Worm (Caenorhabditis elegans) whole organism, L4/young adult: ENCODE measurements around the gene cutl-3.

Experiments used
- W03F9.2 ChIP-seq: fragments of 150-350 bp; optimal IDR thresholded peaks from 2 replicates; lab custom pipeline; 2014; ENCODE audit warnings: missing biosample characterization, missing genetic modification characterization
- dao-5 ChIP-seq: sonication (generic microtip); optimal IDR thresholded peaks from 2 replicates; lab custom pipeline; 2016; ENCODE audit warnings: missing genotype, missing genetic modification characterization, moderate library complexity, missing compliant biosample characterization
- him-1 ChIP-seq: sonication (generic microtip); optimal IDR thresholded peaks from 2 replicates; lab custom pipeline; 2016; ENCODE audit warnings: missing genotype, missing genetic modification reagents, missing genetic modification characterization, missing compliant biosample characterization

cutl-3 gene

ce11 chrX:14999101-14999500 lies at the start of gene cutl-3:
TSS of gene cutl-3 (minus strand) at chrX:14999201.
- TF ChIP-seq W03F9.2 (tag; lab: Kevin White, UChicago) (no peak), dao-5 (tag; lab: Kevin White, UChicago) (no peak), him-1 (tag; lab: Kevin White, UChicago) (no peak)

ce11 chrX:15047541-15047940 lies 48.5 kb upstream of the cutl-3 start:
- TF ChIP-seq W03F9.2 (tag; lab: Kevin White, UChicago) = no peak
- no peak for TF ChIP-seq dao-5 (tag; lab: Kevin White, UChicago)
- TF ChIP-seq him-1 (tag; lab: Kevin White, UChicago) = no peak

- TF ChIP-seq W03F9.2 (tag; lab: Kevin White, UChicago) = no peak
Observed at ce11 chrX:15045401-15045800, 46.4 kb upstream of the cutl-3 start.

DNA sequence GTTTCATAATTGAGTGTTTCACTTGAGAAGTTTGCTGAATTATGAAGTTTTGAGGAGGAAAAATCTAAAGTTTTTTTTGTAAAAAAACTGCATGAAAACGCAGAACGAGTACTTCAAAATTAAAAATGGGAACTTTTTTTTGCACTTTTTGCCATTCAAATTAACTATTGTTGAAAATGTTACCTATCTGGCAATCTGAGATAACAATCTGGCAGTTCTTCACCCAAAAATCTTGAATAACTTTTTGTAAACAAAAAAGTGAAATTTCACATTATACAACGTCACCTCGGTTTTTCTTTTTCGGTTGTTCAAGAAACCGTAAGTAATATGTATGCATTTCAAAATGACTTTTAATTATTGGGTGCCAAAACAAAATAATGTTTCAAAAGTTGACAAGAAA lies 43.5 kb upstream of the cutl-3 start:
- TF ChIP-seq W03F9.2 (tag; lab: Kevin White, UChicago) (no peak), him-1 (tag; lab: Kevin White, UChicago) (no peak), dao-5 (tag; lab: Kevin White, UChicago) (no peak)

ce11 chrX:15041340-15041739 lies 42.3 kb upstream of the cutl-3 start:
- TF ChIP-seq dao-5 (tag; lab: Kevin White, UChicago) = no peak
- no peak for TF ChIP-seq W03F9.2 (tag; lab: Kevin White, UChicago)
- no peak for TF ChIP-seq him-1 (tag; lab: Kevin White, UChicago)

- TF ChIP-seq dao-5 (tag; lab: Kevin White, UChicago) (no peak), W03F9.2 (tag; lab: Kevin White, UChicago) (peak; percentile 63)
Observed at ce11 chrX:15040552-15041080, 41.6 kb upstream of the cutl-3 start, which contains the start of gene C18B12.4. TSS of gene C18B12.4 (minus strand) at chrX:15040602.

- TF ChIP-seq him-1 (tag; lab: Kevin White, UChicago) (no peak), W03F9.2 (tag; lab: Kevin White, UChicago) (no peak), dao-5 (tag; lab: Kevin White, UChicago) (no peak)
Observed at ce11 chrX:15039696-15040212, 40.8 kb upstream of the cutl-3 start.

ce11 chrX:15039029-15039695 lies 40.2 kb upstream of the cutl-3 start:
- TF ChIP-seq W03F9.2 (tag; lab: Kevin White, UChicago) (no peak), dao-5 (tag; lab: Kevin White, UChicago) (no peak), him-1 (tag; lab: Kevin White, UChicago) (no peak)

ce11 chrX:15036287-15036686 lies 37.3 kb upstream of the cutl-3 start:
- no peak for TF ChIP-seq dao-5 (tag; lab: Kevin White, UChicago)
- no peak for TF ChIP-seq him-1 (tag; lab: Kevin White, UChicago)
- TF ChIP-seq W03F9.2 (tag; lab: Kevin White, UChicago) = no peak

DNA sequence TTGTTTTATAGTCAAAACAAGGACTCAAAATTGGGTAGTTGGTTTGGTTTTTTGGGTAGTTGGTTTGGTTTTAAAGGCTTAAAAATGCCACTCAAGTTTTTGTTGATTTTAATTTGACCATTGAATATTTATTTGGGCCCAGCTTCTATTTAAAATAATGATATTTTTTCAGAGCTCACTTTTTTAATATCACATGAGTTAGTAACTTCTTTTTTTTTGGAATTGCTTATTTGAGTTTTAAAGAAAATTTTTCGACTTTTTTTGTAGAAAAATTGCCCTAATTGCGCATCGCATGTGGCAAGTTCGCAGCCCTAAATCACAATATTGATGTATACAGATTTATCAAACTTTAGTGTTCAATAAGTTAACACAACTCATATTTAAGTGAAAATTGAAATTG lies 36.7 kb upstream of the cutl-3 start:
- TF ChIP-seq him-1 (tag; lab: Kevin White, UChicago) (no peak), dao-5 (tag; lab: Kevin White, UChicago) (no peak), W03F9.2 (tag; lab: Kevin White, UChicago) (no peak)

DNA sequence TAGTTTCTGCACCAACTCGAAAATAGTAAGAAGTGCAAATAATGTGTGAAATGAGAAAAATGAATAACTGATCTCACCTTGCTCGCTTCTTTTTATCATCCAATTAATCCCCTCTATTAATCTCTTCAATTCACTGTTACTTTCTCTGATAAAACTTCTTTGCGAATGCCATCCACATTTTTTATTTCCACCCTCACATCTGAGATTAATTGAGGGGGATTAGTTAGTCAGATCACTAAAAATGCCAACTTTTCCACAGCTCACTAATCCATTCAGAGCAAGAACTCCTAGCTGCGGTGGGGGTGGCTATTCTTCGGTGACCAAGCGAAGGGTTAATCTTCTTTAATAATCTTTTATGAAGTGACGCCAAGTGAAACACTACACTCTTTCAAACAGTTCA lies 35.8 kb upstream of the cutl-3 start, which contains the start of gene dsc-1:
Gene dsc-1, minus strand, starts transcription at position 46 of the 400 bp plus-strand sequence.
- TF ChIP-seq dao-5 (tag; lab: Kevin White, UChicago) (no peak), W03F9.2 (tag; lab: Kevin White, UChicago) (no peak), him-1 (tag; lab: Kevin White, UChicago) (no peak)

- TF ChIP-seq W03F9.2 (tag; lab: Kevin White, UChicago) = no peak
- no peak for TF ChIP-seq him-1 (tag; lab: Kevin White, UChicago)
Observed at ce11 chrX:15027997-15028396, 29.0 kb upstream of the cutl-3 start.

- TF ChIP-seq him-1 (tag; lab: Kevin White, UChicago) = no peak
- TF ChIP-seq dao-5 (tag; lab: Kevin White, UChicago) = no peak
- TF ChIP-seq W03F9.2 (tag; lab: Kevin White, UChicago) = no peak
Observed at ce11 chrX:15027566-15027965, 28.6 kb upstream of the cutl-3 start.

ce11 chrX:15026008-15026407 lies 27.0 kb upstream of the cutl-3 start, which contains the start of gene seb-3:
TSS of gene seb-3 (plus strand) at chrX:15026308.
- no peak for TF ChIP-seq dao-5 (tag; lab: Kevin White, UChicago)
- no peak for TF ChIP-seq W03F9.2 (tag; lab: Kevin White, UChicago)
- TF ChIP-seq him-1 (tag; lab: Kevin White, UChicago) = no peak
